Fruit fly (Drosophila melanogaster): ENCODE measurements around the gene Boh1.

Boh1 gene

dm6 chr3R:27922673-27923175 lies 3.5 kb upstream of the Boh1 start, which contains the start of gene RpL4 (continued):
- TF ChIP-seq Sox14 (GFP tag; optimal IDR thresholded peaks at IDR 0.05) (peak; percentile 76), fd59A (GFP tag; optimal IDR thresholded peaks at IDR 0.05) (peak; percentile 59), CG6276 (GFP tag; optimal IDR thresholded peaks at IDR 0.05) (peak; percentile 13), CG34406 (GFP tag; optimal IDR thresholded peaks at IDR 0.05) (peak; percentile 78), Hr39 (GFP tag; optimal IDR thresholded peaks at IDR 0.05) (peak; percentile 67), Sox15 (GFP tag; optimal IDR thresholded peaks at IDR 0.05) (peak; percentile 10), Smox (GFP tag; optimal IDR thresholded peaks at IDR 0.05) (peak; percentile 74), CG9139 (GFP tag; optimal IDR thresholded peaks at IDR 0.05) (peak; percentile 76), CG8319 (GFP tag; optimal IDR thresholded peaks at IDR 0.05) (peak; percentile 50), CG4318 (GFP tag; optimal IDR thresholded peaks at IDR 0.05) (no peak), CG3032 (tag; optimal IDR thresholded peaks at IDR 0.05) (peak; percentile 31), CG16779 (tag; optimal IDR thresholded peaks at IDR 0.05) (peak; percentile 50), CG6808 (GFP tag; optimal IDR thresholded peaks at IDR 0.05) (peak; percentile 59), CG32006 (GFP tag; optimal IDR thresholded peaks at IDR 0.05) (peak; percentile 52), CG3919 (GFP tag; optimal IDR thresholded peaks at IDR 0.05) (peak; percentile 87), CG8119 (GFP tag; IDR thresholded peaks at IDR 0.05) (no peak), Gug (GFP tag; IDR thresholded peaks at IDR 0.05) (no peak)

- TF ChIP-seq cyc (GFP tag; optimal IDR thresholded peaks at IDR 0.05) (no peak), Sox15 (GFP tag; optimal IDR thresholded peaks at IDR 0.05) (no peak), Eip75B (GFP tag; optimal IDR thresholded peaks at IDR 0.05) (no peak), CG8632 (GFP tag; optimal IDR thresholded peaks at IDR 0.05) (no peak)
Observed at dm6 chr3R:27921982-27922672, 2.9 kb upstream of the Boh1 start, which contains the start of gene BCAS2. Gene BCAS2, minus strand, starts transcription at chr3R:27922356.

- no peak for TF ChIP-seq CG3919 (GFP tag; optimal IDR thresholded peaks at IDR 0.05)
- TF ChIP-seq OdsH (GFP tag; optimal IDR thresholded peaks at IDR 0.05) = no peak
- peak; percentile 85 for TF ChIP-seq fkh (GFP tag; optimal IDR thresholded peaks at IDR 0.05)
- peak; percentile 13 for TF ChIP-seq esn (GFP tag; optimal IDR thresholded peaks at IDR 0.05)
- no peak for TF ChIP-seq Ets96B (tag; optimal IDR thresholded peaks at IDR 0.05)
- TF ChIP-seq CG16779 (tag; optimal IDR thresholded peaks at IDR 0.05) = no peak
- no peak for TF ChIP-seq Eip75B (GFP tag; optimal IDR thresholded peaks at IDR 0.05)
- TF ChIP-seq dsx (GFP tag; optimal IDR thresholded peaks at IDR 0.05; ENCODE audit: poor library complexity, severe bottlenecking) = no peak
- peak; percentile 26 for TF ChIP-seq Eip78C (GFP tag)
- TF ChIP-seq eg (GFP tag; IDR thresholded peaks at IDR 0.05) = no peak
- TF ChIP-seq acj6 (GFP tag; optimal IDR thresholded peaks at IDR 0.05) = no peak
- TF ChIP-seq CG31627 (GFP tag; optimal IDR thresholded peaks at IDR 0.05) = no peak
- no peak for TF ChIP-seq cyc (GFP tag; optimal IDR thresholded peaks at IDR 0.05)
- no peak for TF ChIP-seq CG32006 (GFP tag; optimal IDR thresholded peaks at IDR 0.05)
- TF ChIP-seq CG10631 (GFP tag; optimal IDR thresholded peaks at IDR 0.05) = no peak
Observed at dm6 chr3R:27920883-27921282, 1.6 kb upstream of the Boh1 start, which contains the start of gene CG12259. Gene CG12259, minus strand, starts transcription at chr3R:27921089.

- TF ChIP-seq dac (GFP tag; optimal IDR thresholded peaks at IDR 0.05) = no peak
- TF ChIP-seq CG34406 (GFP tag; optimal IDR thresholded peaks at IDR 0.05) = peak; percentile 53
- no peak for TF ChIP-seq Blimp-1 (GFP tag; optimal IDR thresholded peaks at IDR 0.05)
- peak; percentile 12 for TF ChIP-seq Ets96B (tag; optimal IDR thresholded peaks at IDR 0.05)
- TF ChIP-seq Ets21C (GFP tag; optimal IDR thresholded peaks at IDR 0.05) = peak; percentile 54
- TF ChIP-seq Met (GFP tag; optimal IDR thresholded peaks at IDR 0.05) = peak; percentile 60
- TF ChIP-seq Sox14 (GFP tag; optimal IDR thresholded peaks at IDR 0.05) = peak; percentile 49
- peak; percentile 31; the same call in 1 of the 2 replicates for TF ChIP-seq Gug (GFP tag; IDR thresholded peaks at IDR 0.05)
- TF ChIP-seq fd59A (GFP tag; optimal IDR thresholded peaks at IDR 0.05) = no peak
- TF ChIP-seq cyc (GFP tag; optimal IDR thresholded peaks at IDR 0.05) = peak; percentile 49
- TF ChIP-seq CG11762 (GFP tag; optimal IDR thresholded peaks at IDR 0.05; ENCODE audit: insufficient read depth) = peak; percentile 56
- TF ChIP-seq Eip93F (GFP tag; optimal IDR thresholded peaks at IDR 0.05) = peak; percentile 6
- TF ChIP-seq CG8319 (GFP tag; optimal IDR thresholded peaks at IDR 0.05) = peak; percentile 12
- peak; percentile 61 for TF ChIP-seq CG3032 (tag; optimal IDR thresholded peaks at IDR 0.05)
- TF ChIP-seq CG6163 (GFP tag; IDR thresholded peaks at IDR 0.05) = 0 out of 3 replicates have a peak, but pooled peaks have one; percentile 37
- peak; percentile 59 for TF ChIP-seq lz (GFP tag; optimal IDR thresholded peaks at IDR 0.05)
- TF ChIP-seq CG11902 (GFP tag; optimal IDR thresholded peaks at IDR 0.05) = peak; percentile 52
- TF ChIP-seq Sox102F (GFP tag; optimal IDR thresholded peaks at IDR 0.05) = peak; percentile 46
- peak in 1 of 2 experiments; percentile 59 for TF ChIP-seq salr (GFP tag; optimal IDR thresholded peaks at IDR 0.05)
- TF ChIP-seq CG8119 (GFP tag; IDR thresholded peaks at IDR 0.05) = no peak
- no peak for TF ChIP-seq fd85E (GFP tag; optimal IDR thresholded peaks at IDR 0.05)
Observed at dm6 chr3R:27916355-27917019, 2.8 kb downstream of the Boh1 start, which contains the start of the genes CG5003 and mRpS22. Gene CG5003, minus strand, starts transcription at chr3R:27916516. Gene mRpS22, plus strand, starts transcription at chr3R:27916908.
